Fruit fly (Drosophila melanogaster) whole organism, embryonic: ENCODE results near the gene ND-B16.6.

ENCODE experiments used
- B-H1 ChIP-seq: fragments of 200-800 bp; sonication (Bioruptor generic); IDR thresholded peaks from 3 replicates; pipeline ENCODE4 v1.3.6; 2022; ENCODE audit warnings: missing biosample characterization, missing genetic modification characterization
- Bgb ChIP-seq: fragments of 200-800 bp; sonication (Bioruptor generic); IDR thresholded peaks from 2 replicates; pipeline ENCODE4 v1.3.6; 2022; ENCODE audit warnings: missing biosample characterization, missing genetic modification characterization; ENCODE audit not compliant: partially characterized antibody
- CG10274 ChIP-seq: fragments of 200-800 bp; sonication (Bioruptor generic); optimal IDR thresholded peaks from 3 replicates; lab custom pipeline; 2017; ENCODE audit warnings: missing biosample characterization, mild to moderate bottlenecking, missing genetic modification characterization
- CG10565 ChIP-seq: fragments of 200-800 bp; sonication (Bioruptor generic); optimal IDR thresholded peaks from 3 replicates; lab custom pipeline; 2016; ENCODE audit warnings: missing biosample characterization, mild to moderate bottlenecking, missing genetic modification characterization
- CG11695 ChIP-seq: fragments of 200-800 bp; sonication (Bioruptor generic); IDR thresholded peaks from 3 replicates; pipeline ENCODE4 v1.3.6; 2022; ENCODE audit warnings: missing biosample characterization, missing genetic modification characterization
- CG12299 ChIP-seq: fragments of 200-800 bp; sonication (Bioruptor generic); optimal IDR thresholded peaks from 2 replicates; lab custom pipeline; 2018; ENCODE audit warnings: missing biosample characterization, mild to moderate bottlenecking, missing genetic modification characterization
- CG14050 ChIP-seq: fragments of 200-800 bp; sonication (Bioruptor generic); IDR thresholded peaks from 3 replicates; pipeline ENCODE4 v1.3.6; 2022; ENCODE audit warnings: missing biosample characterization, missing genetic modification characterization
- CG1529 ChIP-seq: fragments of 200-800 bp; sonication (Bioruptor generic); optimal IDR thresholded peaks from 3 replicates; lab custom pipeline; 2018; ENCODE audit warnings: missing biosample characterization, missing genetic modification characterization
- CG16779 ChIP-seq: fragments of 200-800 bp; sonication (Bioruptor generic); IDR thresholded peaks from 2 replicates; pipeline ENCODE4 v1.3.6; 2022; ENCODE audit warnings: missing biosample characterization, missing genetic modification characterization
- CG17612 ChIP-seq: fragments of 200-800 bp; sonication (Bioruptor generic); IDR thresholded peaks from 2 replicates; pipeline ENCODE4 v1.3.6; 2022; ENCODE audit warnings: missing biosample characterization, missing genetic modification characterization
- CG18599 ChIP-seq: fragments of 200-800 bp; sonication (Bioruptor generic); optimal IDR thresholded peaks from 3 replicates; lab custom pipeline; 2017; ENCODE audit warnings: missing biosample characterization, missing genetic modification characterization, mild to moderate bottlenecking, moderate library complexity, missing genetic modification reagents
- CG3281 ChIP-seq: fragments of 200-800 bp; sonication (Bioruptor generic); optimal IDR thresholded peaks from 3 replicates; lab custom pipeline; 2017; ENCODE audit warnings: missing biosample characterization, mild to moderate bottlenecking, missing genetic modification characterization
- CG3847 ChIP-seq: fragments of 200-800 bp; sonication (Bioruptor generic); IDR thresholded peaks from 2 replicates; pipeline ENCODE4 v1.3.6; 2022; ENCODE audit warnings: missing biosample characterization, missing genetic modification characterization
- CG4282 ChIP-seq: fragments of 200-800 bp; sonication (Bioruptor generic); optimal IDR thresholded peaks from 2 replicates; lab custom pipeline; 2016; ENCODE audit warnings: missing biosample characterization, missing genetic modification characterization
- CG4360 ChIP-seq: fragments of 200-800 bp; sonication (Bioruptor generic); IDR thresholded peaks from 2 replicates; pipeline ENCODE4 v1.3.6; 2022; ENCODE audit warnings: missing biosample characterization, missing genetic modification characterization
- CG4424 ChIP-seq: fragments of 200-800 bp; sonication (Bioruptor generic); optimal IDR thresholded peaks from 3 replicates; lab custom pipeline; 2016; ENCODE audit warnings: missing biosample characterization, missing genetic modification characterization
- CG7556 ChIP-seq: fragments of 200-800 bp; sonication (Bioruptor generic); optimal IDR thresholded peaks from 2 replicates; lab custom pipeline; 2017; ENCODE audit warnings: missing biosample characterization, mild to moderate bottlenecking, missing genetic modification characterization
- CG7786 ChIP-seq: fragments of 200-800 bp; sonication (Bioruptor generic); optimal IDR thresholded peaks from 2 replicates; lab custom pipeline; 2016; ENCODE audit warnings: missing biosample characterization, missing genetic modification characterization
- CHES-1-like ChIP-seq: fragments of 200-800 bp; sonication (Bioruptor generic); optimal IDR thresholded peaks from 2 replicates; lab custom pipeline; 2016; ENCODE audit warnings: missing biosample characterization, missing genetic modification characterization
- Chrac-16 ChIP-seq: fragments of 200-800 bp; sonication (Bioruptor generic); optimal IDR thresholded peaks from 3 replicates; lab custom pipeline; 2016; ENCODE audit warnings: missing biosample characterization, missing genetic modification characterization
- Dad ChIP-seq: fragments of 200-800 bp; sonication (Bioruptor generic); optimal IDR thresholded peaks from 3 replicates; lab custom pipeline; 2016; ENCODE audit warnings: missing biosample characterization, missing genetic modification characterization
- Dip3 ChIP-seq: fragments of 200-800 bp; sonication (Bioruptor generic); optimal IDR thresholded peaks from 3 replicates; lab custom pipeline; 2016; ENCODE audit warnings: missing biosample characterization, missing genetic modification characterization
- H15 ChIP-seq: fragments of 200-800 bp; sonication (Bioruptor generic); IDR thresholded peaks from 3 replicates; pipeline ENCODE4 v1.3.6; 2022; ENCODE audit warnings: missing biosample characterization, missing genetic modification characterization
- HHEX ChIP-seq: fragments of 200-800 bp; sonication (Bioruptor generic); optimal IDR thresholded peaks from 3 replicates; lab custom pipeline; 2017; ENCODE audit warnings: missing biosample characterization, mild to moderate bottlenecking, missing genetic modification characterization, missing genetic modification reagents
- HLH3B ChIP-seq: fragments of 200-800 bp; sonication (Bioruptor generic); IDR thresholded peaks from 2 replicates; pipeline ENCODE4 v1.3.6; 2022; ENCODE audit warnings: missing biosample characterization, missing genetic modification characterization
- Hey ChIP-seq: fragments of 200-800 bp; sonication (Bioruptor generic); optimal IDR thresholded peaks from 3 replicates; lab custom pipeline; 2018; ENCODE audit warnings: missing biosample characterization, mild to moderate bottlenecking, missing genetic modification characterization
- Hr51 ChIP-seq, 2 experiments: fragments of 200-800 bp; sonication (Bioruptor generic); optimal IDR thresholded peaks; 2 replicates in 1 of 2; 3 replicates in 1 of 2; lab custom pipeline; 2016 to 2018; ENCODE audit warnings: missing biosample characterization in 2 of 2, missing genetic modification characterization in 2 of 2, mild to moderate bottlenecking in 1 of 2, moderate library complexity in 1 of 2
- Lim3 ChIP-seq: fragments of 200-800 bp; sonication (Bioruptor generic); IDR thresholded peaks from 2 replicates; pipeline ENCODE4 v1.3.6; 2022; ENCODE audit warnings: missing biosample characterization, missing genetic modification characterization
- Mrtf ChIP-seq: fragments of 200-800 bp; sonication (Bioruptor generic); IDR thresholded peaks from 3 replicates; pipeline ENCODE4 v1.3.6; 2022; ENCODE audit warnings: missing biosample characterization, missing genetic modification characterization
- NC2α ChIP-seq: fragments of 200-800 bp; sonication (Bioruptor generic); optimal IDR thresholded peaks from 2 replicates; lab custom pipeline; 2016; ENCODE audit warnings: missing biosample characterization, missing genetic modification characterization
- Scr ChIP-seq: fragments of 200-800 bp; sonication (Bioruptor generic); IDR thresholded peaks from 2 replicates; pipeline ENCODE4 v1.3.6; 2022; ENCODE audit warnings: missing biosample characterization, missing genetic modification characterization; ENCODE audit not compliant: partially characterized antibody
- Sox102F ChIP-seq: fragments of 200-800 bp; sonication (Bioruptor generic); optimal IDR thresholded peaks from 2 replicates; lab custom pipeline; 2018; ENCODE audit warnings: missing biosample characterization, mild to moderate bottlenecking, missing genetic modification characterization, moderate library complexity
- Xrp1 ChIP-seq: fragments of 200-800 bp; sonication (Bioruptor generic); IDR thresholded peaks from 2 replicates; pipeline ENCODE4 v1.3.6; 2022; ENCODE audit warnings: missing biosample characterization, missing genetic modification characterization
- ato ChIP-seq: fragments of 200-800 bp; sonication (Bioruptor generic); IDR thresholded peaks from 2 replicates; pipeline ENCODE4 v1.3.6; 2022; ENCODE audit warnings: missing biosample characterization, missing genetic modification characterization; ENCODE audit not compliant: partially characterized antibody
- bowl ChIP-seq: fragments of 200-800 bp; sonication (Bioruptor generic); IDR thresholded peaks from 2 replicates; pipeline ENCODE4 v1.3.6; 2022; ENCODE audit warnings: missing biosample characterization, missing genetic modification characterization
- br ChIP-seq: fragments of >200 bp; optimal IDR thresholded peaks from 2 replicates; lab custom pipeline; 2017
- cad ChIP-seq: fragments of >200 bp; optimal IDR thresholded peaks from 2 replicates; lab custom pipeline; 2017; ENCODE audit warnings: missing biosample characterization, missing genetic modification characterization
- ci ChIP-seq: fragments of 200-800 bp; sonication (Bioruptor generic); IDR thresholded peaks from 3 replicates; pipeline ENCODE4 v1.3.6; 2022; ENCODE audit warnings: missing biosample characterization, missing genetic modification characterization
- dpn ChIP-seq, 2 experiments: fragments of 200-800 bp; sonication (Bioruptor generic); optimal IDR thresholded peaks; 3 replicates each; lab custom pipeline; 2016; ENCODE audit warnings: missing biosample characterization in 2 of 2, missing genetic modification characterization in 2 of 2
- insv ChIP-seq, 2 experiments: fragments of 200-800 bp; sonication (Bioruptor generic); optimal IDR thresholded peaks; 3 replicates each; lab custom pipeline; 2016 to 2018; ENCODE audit warnings: missing biosample characterization in 2 of 2, missing genetic modification characterization in 2 of 2
- ken ChIP-seq: fragments of 200-800 bp; sonication (Bioruptor generic); IDR thresholded peaks from 3 replicates; pipeline ENCODE4 v1.3.6; 2022; ENCODE audit warnings: missing biosample characterization, missing genetic modification characterization
- kni ChIP-seq: fragments of 200-800 bp; sonication (Bioruptor generic); optimal IDR thresholded peaks from 3 replicates; lab custom pipeline; 2017; ENCODE audit warnings: mild to moderate bottlenecking, missing biosample characterization, missing genetic modification reagents, missing genetic modification characterization
- lilli ChIP-seq: fragments of 200-800 bp; sonication (Bioruptor generic); optimal IDR thresholded peaks from 3 replicates; lab custom pipeline; 2016; ENCODE audit warnings: missing biosample characterization, missing genetic modification characterization
- odd ChIP-seq: fragments of 200-800 bp; sonication (Bioruptor generic); optimal IDR thresholded peaks from 2 replicates; lab custom pipeline; 2017; ENCODE audit warnings: missing biosample characterization, mild to moderate bottlenecking, missing genetic modification characterization
- phol ChIP-seq: fragments of 200-800 bp; sonication (Bioruptor generic); optimal IDR thresholded peaks from 3 replicates; lab custom pipeline; 2018; ENCODE audit warnings: missing biosample characterization, mild to moderate bottlenecking, missing genetic modification characterization, moderate library complexity
- repo ChIP-seq: fragments of 200-800 bp; sonication (Bioruptor generic); optimal IDR thresholded peaks from 2 replicates; lab custom pipeline; 2016; ENCODE audit warnings: missing biosample characterization, missing genetic modification characterization
- sens ChIP-seq: fragments of 200-800 bp; sonication (Bioruptor generic); peaks from one replicate; lab custom pipeline; 2016; ENCODE audit warnings: missing biosample characterization, missing genetic modification characterization
- sna ChIP-seq: fragments of 200-800 bp; sonication (Bioruptor generic); IDR thresholded peaks from 2 replicates; pipeline ENCODE4 v1.3.6; 2022; ENCODE audit warnings: missing biosample characterization, missing genetic modification characterization; ENCODE audit not compliant: partially characterized antibody
- stc ChIP-seq: fragments of 200-800 bp; sonication (Bioruptor generic); IDR thresholded peaks from 2 replicates; pipeline ENCODE4 v1.3.6; 2022; ENCODE audit warnings: missing biosample characterization, missing genetic modification characterization
- ttk ChIP-seq: fragments of 200-800 bp; sonication (Bioruptor generic); IDR thresholded peaks from 2 replicates; pipeline ENCODE4 v2.1.2; 2022; ENCODE audit warnings: missing biosample characterization, missing genetic modification characterization

Gene ND-B16.6

DNA sequence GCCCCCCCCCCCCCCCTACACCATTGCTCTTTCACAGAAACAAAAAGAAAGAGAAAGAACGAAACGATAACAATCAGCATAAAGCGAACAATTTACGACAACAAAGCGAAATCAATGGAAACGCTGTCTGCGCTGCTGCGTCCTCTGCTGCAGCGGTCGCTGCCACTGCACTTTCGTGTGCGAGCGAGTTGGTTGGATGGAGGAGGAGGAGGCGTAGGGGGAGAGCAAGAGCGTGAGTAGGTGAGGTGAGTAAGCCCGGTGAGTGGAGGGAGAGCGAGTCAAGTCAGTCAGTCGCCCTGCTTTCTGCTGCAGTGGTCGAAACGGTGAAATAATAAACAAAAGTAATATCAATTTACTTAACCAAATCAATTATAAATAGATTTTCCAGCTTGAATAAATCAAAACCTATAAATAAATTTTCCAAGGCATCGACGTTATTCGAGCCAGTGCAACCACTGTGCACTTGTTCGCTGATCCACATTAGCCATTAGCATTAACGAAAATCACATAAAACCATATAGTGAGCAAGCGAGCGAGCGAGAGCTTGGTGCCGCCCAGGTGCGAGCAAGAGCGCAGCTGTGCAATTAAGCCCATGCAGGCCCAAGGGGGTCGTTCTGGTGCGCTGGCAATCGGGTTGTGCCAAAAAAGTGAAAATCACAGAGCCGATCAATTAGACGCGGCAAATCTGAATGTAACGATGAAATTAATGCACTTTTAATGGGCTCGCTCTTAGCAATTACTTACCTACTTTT is 6.2 kb downstream of the ND-B16.6 start (continued):
- TF ChIP-seq CG11695 (GFP tag; lab: Robert Waterston, UW) (peak; percentile 44; the same call in 1 of the 3 replicates), HLH3B (peak; percentile 66), HHEX (GFP tag; lab: Kevin White, UChicago) (peak; percentile 3), Mrtf (GFP tag; lab: Robert Waterston, UW) (no peak), CHES-1-like (GFP tag; lab: Kevin White, UChicago) (no peak), CG4360 (GFP tag; lab: Robert Waterston, UW) (0 out of 2 replicates have a peak, but pooled peaks have one; percentile 41), CG12299 (tag; lab: Kevin White, UChicago) (no peak), Hey (tag; lab: Kevin White, UChicago) (no peak), kni (GFP tag; lab: Kevin White, UChicago) (peak; percentile 69), Hr51 (GFP tag; optimal IDR thresholded peaks at IDR 0.05; lab: Kevin White, UChicago) (peak in 1 of 2 experiments; percentile 27), CG18599 (GFP tag; lab: Kevin White, UChicago) (peak; percentile 2), ato (GFP tag; lab: Robert Waterston, UW) (no peak), repo (no peak), Scr (GFP tag; lab: Robert Waterston, UW) (no peak), odd (GFP tag; lab: Kevin White, UChicago) (no peak), CG7556 (no peak), stc (GFP tag; lab: Robert Waterston, UW) (peak; percentile 76), CG3281 (GFP tag; lab: Kevin White, UChicago) (no peak), CG16779 (GFP tag; lab: Robert Waterston, UW) (no peak), CG4424 (GFP tag; lab: Kevin White, UChicago) (peak; percentile 9), dpn (GFP tag; optimal IDR thresholded peaks at IDR 0.05; lab: Kevin White, UChicago) (peak in 1 of 2 experiments; percentile 5), CG7786 (GFP tag; lab: Kevin White, UChicago) (no peak), Xrp1 (GFP tag; lab: Robert Waterston, UW) (peak; percentile 68), ken (GFP tag; lab: Robert Waterston, UW) (peak; percentile 85), Sox102F (GFP tag; lab: Kevin White, UChicago) (peak; percentile 63), Dip3 (no peak), CG3847 (GFP tag; lab: Robert Waterston, UW) (0 out of 2 replicates have a peak, but pooled peaks have one; percentile 38), CG4282 (GFP tag; lab: Kevin White, UChicago) (no peak), lilli (no peak), B-H1 (peak; percentile 24; the same call in 1 of the 3 replicates), Dad (peak; percentile 13), phol (tag; lab: Kevin White, UChicago) (no peak), ttk (GFP tag; lab: Robert Waterston, UW) (peak; percentile 65; the same call in 1 of the 2 replicates), CG17612 (GFP tag; lab: Robert Waterston, UW) (no peak), CG1529 (peak; percentile 15), Bgb (peak; percentile 25; the same call in 1 of the 2 replicates), sna (GFP tag; lab: Robert Waterston, UW) (0 out of 2 replicates have a peak, but pooled peaks have one; percentile 23), CG10565 (GFP tag; lab: Kevin White, UChicago) (no peak), H15 (GFP tag; lab: Robert Waterston, UW) (0 out of 3 replicates have a peak, but pooled peaks have one; percentile 54), sens (peak; percentile 91), NC2α (GFP tag; lab: Kevin White, UChicago) (peak; percentile 26), Lim3 (0 out of 2 replicates have a peak, but pooled peaks have one; percentile 16), cad (no peak), CG14050 (GFP tag; lab: Robert Waterston, UW) (peak; percentile 48; the same call in 1 of the 3 replicates), insv (GFP tag; optimal IDR thresholded peaks at IDR 0.05; lab: Kevin White, UChicago) (no peak), CG10274 (GFP tag; lab: Kevin White, UChicago) (no peak), ci (peak; percentile 91), bowl (GFP tag; lab: Robert Waterston, UW) (peak; percentile 58; the same call in 1 of the 2 replicates), Chrac-16 (GFP tag; lab: Kevin White, UChicago) (no peak), br (lab: Kevin White, UChicago) (no peak)
